Worm (Caenorhabditis elegans) whole organism, L1 larva: ENCODE data around the gene npr-37.
A peak's percentile ranks its signal among the peaks of the same experiment; 100 is the strongest.

Source experiments
- alr-1 ChIP-seq: fragments of 200-800 bp; sonication (Bioruptor generic); optimal IDR thresholded peaks from 2 replicates; lab custom pipeline; 2018; ENCODE audit warnings: borderline replicate concordance, mild to moderate bottlenecking, missing genetic modification characterization, missing compliant biosample characterization
- ceh-82 ChIP-seq, 3 experiments: fragments of 150-350 bp in 1 of 3; sonication (generic microtip) in 2 of 3; optimal IDR thresholded peaks; 2 replicates each; lab custom pipeline; 2014 to 2017; ENCODE audit warnings: missing biosample characterization in 3 of 3, missing genetic modification characterization in 3 of 3
- egl-27 ChIP-seq, 2 experiments: fragments of 150-350 bp in 1 of 2; sonication (generic microtip); optimal IDR thresholded peaks; 3 replicates each; lab custom pipeline; 2017 to 2018; ENCODE audit warnings: missing biosample characterization in 2 of 2, missing genetic modification characterization in 2 of 2, missing genetic modification reagents in 2 of 2
- ets-5 ChIP-seq: fragments of 200-800 bp; sonication (Bioruptor generic); IDR thresholded peaks from 2 replicates; pipeline ENCODE4 v1.3.6; 2022; ENCODE audit warnings: missing genetic modification characterization, missing compliant biosample characterization
- fkh-10 ChIP-seq: sonication (generic microtip); optimal IDR thresholded peaks from 2 replicates; lab custom pipeline; 2017; ENCODE audit warnings: missing biosample characterization, missing genetic modification reagents, missing genetic modification characterization
- grh-1 ChIP-seq: fragments of 200-800 bp; sonication (Bioruptor generic); IDR thresholded peaks from 2 replicates; pipeline ENCODE4 v1.3.6; 2022; ENCODE audit warnings: missing genetic modification reagents, missing genetic modification characterization, missing compliant biosample characterization
- lir-3 ChIP-seq: sonication (generic microtip); optimal IDR thresholded peaks from 2 replicates; lab custom pipeline; 2016; ENCODE audit warnings: mild to moderate bottlenecking, missing genetic modification characterization, moderate library complexity, missing compliant biosample characterization; ENCODE audit not compliant: poor library complexity
- nhr-76 ChIP-seq: sonication (generic microtip); optimal IDR thresholded peaks from 2 replicates; lab custom pipeline; 2017; ENCODE audit warnings: missing biosample characterization, missing genetic modification characterization
- nhr-77 ChIP-seq: fragments of 150-350 bp; optimal IDR thresholded peaks from 2 replicates; lab custom pipeline; 2014; ENCODE audit warnings: missing biosample characterization, missing genetic modification characterization
- sox-4 ChIP-seq: sonication (generic microtip); optimal IDR thresholded peaks from 2 replicates; lab custom pipeline; 2016; ENCODE audit warnings: missing genetic modification characterization, missing compliant biosample characterization
- unc-30 ChIP-seq: sonication (generic microtip); optimal IDR thresholded peaks from 2 replicates; lab custom pipeline; 2017; ENCODE audit warnings: missing biosample characterization, missing genetic modification characterization
- unc-62 ChIP-seq: fragments of 150-350 bp; optimal IDR thresholded peaks from 2 replicates; lab custom pipeline; 2014; ENCODE audit warnings: missing biosample characterization, missing genetic modification reagents, missing genetic modification characterization
- unc-86 ChIP-seq: sonication (generic microtip); optimal IDR thresholded peaks from 2 replicates; lab custom pipeline; 2016; ENCODE audit warnings: missing genetic modification characterization, missing compliant biosample characterization

- no peak for TF ChIP-seq unc-30 (tag; lab: Kevin White, UChicago)
- no peak for TF ChIP-seq sox-4 (tag; lab: Kevin White, UChicago)
- no peak for TF ChIP-seq nhr-77 (tag; lab: Kevin White, UChicago)
- no peak for TF ChIP-seq unc-86 (tag; lab: Kevin White, UChicago)
- peak in 2 of 3 experiments; percentile 12 to 54 for TF ChIP-seq ceh-82 (tag; optimal IDR thresholded peaks at IDR 0.05; lab: Kevin White, UChicago)
- TF ChIP-seq nhr-76 (tag; lab: Kevin White, UChicago), result no peak
- TF ChIP-seq fkh-10 (GFP tag; lab: Kevin White, UChicago), result no peak
- no peak for TF ChIP-seq ets-5 (GFP tag; lab: Robert Waterston, UW)
- no peak for TF ChIP-seq egl-27 (tag; optimal IDR thresholded peaks at IDR 0.05; lab: Kevin White, UChicago)
- TF ChIP-seq grh-1 (GFP tag; lab: Robert Waterston, UW), result no peak
- TF ChIP-seq lir-3 (tag; lab: Kevin White, UChicago), result no peak
- TF ChIP-seq unc-62 (GFP tag; lab: Kevin White, UChicago), result no peak
- TF ChIP-seq alr-1 (tag; lab: Kevin White, UChicago), result no peak
These were observed 55.4 kb downstream of the npr-37 start for ce11 chrIV:425546-425945.
